Fruit fly (Drosophila melanogaster) whole organism, adult: ENCODE results near the gene yuri.

ENCODE experiments used
- CG11617 ChIP-seq: fragments of 200-800 bp; sonication (Bioruptor generic); optimal IDR thresholded peaks from 2 replicates; lab custom pipeline; 2017; ENCODE audit warnings: mild to moderate bottlenecking, missing biosample characterization, missing genetic modification reagents, missing genetic modification characterization
- CG12768 ChIP-seq: fragments of 200-800 bp; sonication (Bioruptor generic); optimal IDR thresholded peaks from 2 replicates; lab custom pipeline; 2017; ENCODE audit warnings: missing biosample characterization, missing genetic modification characterization, mild to moderate bottlenecking, moderate library complexity, missing genetic modification reagents
- CG14711 ChIP-seq: fragments of 200-800 bp; sonication (Bioruptor generic); optimal IDR thresholded peaks from 2 replicates; lab custom pipeline; 2018; ENCODE audit warnings: missing biosample characterization, mild to moderate bottlenecking, missing genetic modification characterization, moderate library complexity
- CG1620 ChIP-seq: fragments of 200-800 bp; sonication (Bioruptor generic); optimal IDR thresholded peaks from 2 replicates; lab custom pipeline; 2016; ENCODE audit warnings: missing biosample characterization, missing genetic modification characterization
- CG33017 ChIP-seq: fragments of 200-800 bp; sonication (Bioruptor generic); optimal IDR thresholded peaks from 2 replicates; lab custom pipeline; 2018; ENCODE audit warnings: missing biosample characterization, mild to moderate bottlenecking, missing genetic modification characterization, moderate library complexity
- CG5204 ChIP-seq: fragments of 200-800 bp; sonication (Bioruptor generic); optimal IDR thresholded peaks from 2 replicates; lab custom pipeline; 2016; ENCODE audit warnings: missing biosample characterization, missing genetic modification characterization
- CG7045 ChIP-seq: fragments of 200-800 bp; sonication (Bioruptor generic); optimal IDR thresholded peaks from 2 replicates; lab custom pipeline; 2017; ENCODE audit warnings: missing biosample characterization, mild to moderate bottlenecking, missing genetic modification characterization
- CG7101 ChIP-seq: fragments of 200-800 bp; sonication (Bioruptor generic); optimal IDR thresholded peaks from 2 replicates; lab custom pipeline; 2018; ENCODE audit warnings: missing biosample characterization, mild to moderate bottlenecking, missing genetic modification characterization, moderate library complexity
- Clk ChIP-seq: fragments of 200-800 bp; sonication (Bioruptor generic); optimal IDR thresholded peaks from 2 replicates; lab custom pipeline; 2017; ENCODE audit warnings: missing biosample characterization, missing genetic modification characterization
- Crg-1 ChIP-seq: fragments of 200-800 bp; sonication (Bioruptor generic); optimal IDR thresholded peaks from 2 replicates; lab custom pipeline; 2016; ENCODE audit warnings: missing biosample characterization, missing genetic modification characterization
- Hr96 ChIP-seq: fragments of 200-800 bp; sonication (Bioruptor generic); optimal IDR thresholded peaks from 2 replicates; lab custom pipeline; 2016; ENCODE audit warnings: missing biosample characterization, missing genetic modification characterization
- Mnt ChIP-seq: fragments of 200-800 bp; sonication (Bioruptor generic); optimal IDR thresholded peaks from 2 replicates; lab custom pipeline; 2016; ENCODE audit warnings: missing biosample characterization, mild to moderate bottlenecking, missing genetic modification characterization
- bab1 ChIP-seq: fragments of 200-800 bp; sonication (Bioruptor generic); optimal IDR thresholded peaks from 3 replicates; lab custom pipeline; 2019; ENCODE audit warnings: missing biosample characterization, mild to moderate bottlenecking, missing genetic modification characterization, moderate library complexity
- cic ChIP-seq: fragments of 200-800 bp; sonication (Bioruptor generic); optimal IDR thresholded peaks from 2 replicates; lab custom pipeline; 2017; ENCODE audit warnings: missing biosample characterization, mild to moderate bottlenecking, missing genetic modification characterization, moderate library complexity
- cnc ChIP-seq, 2 experiments: fragments of >200 bp; optimal IDR thresholded peaks; 2 replicates each; lab custom pipeline; 2017
- kay ChIP-seq: fragments of 200-800 bp; sonication (Bioruptor generic); peaks from one replicate; lab custom pipeline; 2016; ENCODE audit warnings: missing biosample characterization, missing genetic modification characterization, borderline replicate concordance
- ovo ChIP-seq: fragments of 200-800 bp; sonication (Bioruptor generic); optimal IDR thresholded peaks from 2 replicates; lab custom pipeline; 2016; ENCODE audit warnings: missing biosample characterization, missing genetic modification characterization
- pad ChIP-seq: fragments of 200-800 bp; sonication (Bioruptor generic); optimal IDR thresholded peaks from 3 replicates; lab custom pipeline; 2017; ENCODE audit warnings: missing biosample characterization, missing genetic modification characterization, mild to moderate bottlenecking, moderate library complexity, missing genetic modification reagents
- tj ChIP-seq: fragments of 200-800 bp; sonication (Bioruptor generic); optimal IDR thresholded peaks from 3 replicates; lab custom pipeline; 2017; ENCODE audit warnings: missing biosample characterization, mild to moderate bottlenecking, missing genetic modification characterization, moderate library complexity
- toe ChIP-seq: fragments of 200-800 bp; sonication (Bioruptor generic); optimal IDR thresholded peaks from 2 replicates; lab custom pipeline; 2016; ENCODE audit warnings: missing biosample characterization, missing genetic modification characterization

The yuri gene

DNA sequence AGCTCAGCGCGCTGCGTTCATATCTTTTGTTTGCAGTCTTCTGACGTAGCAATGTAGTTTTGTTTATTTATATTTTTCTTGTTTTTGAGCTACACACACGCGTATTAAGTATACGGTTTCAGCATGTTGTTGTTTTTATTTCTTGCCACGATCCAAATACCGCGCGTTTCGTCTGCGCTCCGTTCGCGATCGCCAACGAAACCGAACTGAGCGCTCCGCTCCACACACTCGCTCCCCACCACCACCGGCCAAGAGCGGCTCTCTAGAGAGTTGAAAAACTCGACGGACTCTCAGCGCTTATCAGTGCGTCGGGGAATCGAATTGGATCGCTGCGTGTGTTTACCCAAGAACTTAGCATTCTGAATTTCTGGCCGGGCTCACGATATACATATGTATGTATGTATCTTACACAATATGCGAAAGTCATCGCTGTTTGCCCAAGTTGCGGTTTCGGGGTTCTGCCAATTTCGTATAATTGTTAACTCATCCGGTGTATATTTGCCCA, at the start of gene yuri:
TSS of gene yuri (minus strand) at position 210 of the 505 bp plus-strand sequence.
- TF ChIP-seq CG1620 (GFP tag; lab: Kevin White, UChicago): peak; percentile 33
- TF ChIP-seq bab1 (GFP tag; lab: Kevin White, UChicago): peak; percentile 74
- TF ChIP-seq CG7045 (GFP tag; lab: Kevin White, UChicago): no peak
- TF ChIP-seq kay (GFP tag; lab: Kevin White, UChicago): no peak
- peak; percentile 0 for TF ChIP-seq CG11617
- peak; percentile 50 for TF ChIP-seq CG12768 (GFP tag; lab: Kevin White, UChicago)
- TF ChIP-seq Hr96 (GFP tag; lab: Kevin White, UChicago): peak; percentile 17
- peak; percentile 72 for TF ChIP-seq Mnt (GFP tag; lab: Kevin White, UChicago)
- no peak for TF ChIP-seq CG14711 (tag; lab: Kevin White, UChicago)
- TF ChIP-seq Clk: no peak
- TF ChIP-seq CG5204 (GFP tag; lab: Kevin White, UChicago): no peak
- TF ChIP-seq CG7101 (tag; lab: Kevin White, UChicago): peak; percentile 38
- peak in 1 of 2 experiments; percentile 5 for TF ChIP-seq cnc (optimal IDR thresholded peaks at IDR 0.05; lab: Kevin White, UChicago)
- no peak for TF ChIP-seq ovo (GFP tag; lab: Kevin White, UChicago)
- TF ChIP-seq cic (GFP tag; lab: Kevin White, UChicago): peak; percentile 73
- peak; percentile 38 for TF ChIP-seq pad (GFP tag; lab: Kevin White, UChicago)
- TF ChIP-seq Crg-1 (GFP tag; lab: Kevin White, UChicago): peak; percentile 7
- no peak for TF ChIP-seq CG33017 (tag; lab: Kevin White, UChicago)
- TF ChIP-seq tj: peak; percentile 78
- no peak for TF ChIP-seq toe

DNA sequence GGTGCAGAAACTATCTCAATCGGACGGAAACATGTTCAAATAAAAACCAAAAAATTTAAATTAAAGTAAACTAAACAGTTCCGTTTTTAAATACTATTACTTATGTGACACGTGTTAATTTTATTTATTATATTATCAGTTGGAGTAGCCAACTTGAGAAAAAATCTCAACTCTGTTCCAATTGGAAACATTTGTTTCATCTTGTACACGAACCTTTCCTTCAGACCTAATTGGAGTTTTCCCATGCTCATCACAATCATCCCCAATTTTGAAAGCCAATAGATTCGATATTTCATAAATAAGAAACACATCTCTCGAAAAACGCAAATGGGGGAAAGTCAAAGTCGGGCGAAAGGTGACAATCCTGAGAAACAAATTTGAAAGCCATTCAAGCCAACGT, 42.3 kb upstream of the yuri start:
- TF ChIP-seq CG1620 (GFP tag; lab: Kevin White, UChicago): no peak
- no peak for TF ChIP-seq ovo (GFP tag; lab: Kevin White, UChicago)
- no peak for TF ChIP-seq toe
- TF ChIP-seq CG5204 (GFP tag; lab: Kevin White, UChicago): no peak
- no peak for TF ChIP-seq Mnt (GFP tag; lab: Kevin White, UChicago)
- TF ChIP-seq kay (GFP tag; lab: Kevin White, UChicago): no peak
- no peak for TF ChIP-seq cic (GFP tag; lab: Kevin White, UChicago)
- TF ChIP-seq CG7101 (tag; lab: Kevin White, UChicago): no peak
- no peak for TF ChIP-seq bab1 (GFP tag; lab: Kevin White, UChicago)
- TF ChIP-seq CG33017 (tag; lab: Kevin White, UChicago): no peak
- no peak for TF ChIP-seq CG12768 (GFP tag; lab: Kevin White, UChicago)
- no peak for TF ChIP-seq CG7045 (GFP tag; lab: Kevin White, UChicago)
- TF ChIP-seq CG14711 (tag; lab: Kevin White, UChicago): no peak

DNA sequence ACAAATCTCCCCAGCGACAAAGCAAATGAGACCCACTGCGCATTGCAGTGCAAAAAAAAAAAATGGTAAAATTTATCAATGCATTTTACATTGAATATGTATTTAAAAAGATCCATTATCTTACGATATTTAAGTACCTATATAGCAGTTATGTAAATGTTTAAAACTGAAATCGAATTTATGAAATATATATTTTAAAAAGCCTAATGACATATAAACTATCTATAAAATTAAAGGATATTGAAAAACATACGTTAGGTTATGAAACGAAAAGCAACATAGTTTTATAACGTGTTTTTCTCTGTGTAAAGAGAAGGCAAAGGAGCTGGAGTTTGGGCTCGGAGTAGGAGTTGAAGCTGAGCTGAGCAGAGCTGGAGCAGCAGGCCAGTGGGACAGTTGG, 39.9 kb upstream of the yuri start:
- TF ChIP-seq cic (GFP tag; lab: Kevin White, UChicago): no peak
- TF ChIP-seq toe: no peak
- no peak for TF ChIP-seq Crg-1 (GFP tag; lab: Kevin White, UChicago)
- TF ChIP-seq Clk: no peak
- no peak for TF ChIP-seq Mnt (GFP tag; lab: Kevin White, UChicago)
- no peak for TF ChIP-seq CG5204 (GFP tag; lab: Kevin White, UChicago)
- no peak for TF ChIP-seq CG33017 (tag; lab: Kevin White, UChicago)
- no peak for TF ChIP-seq pad (GFP tag; lab: Kevin White, UChicago)
- no peak for TF ChIP-seq CG11617
- no peak for TF ChIP-seq CG7101 (tag; lab: Kevin White, UChicago)
- no peak for TF ChIP-seq cnc (optimal IDR thresholded peaks at IDR 0.05; lab: Kevin White, UChicago)
- no peak for TF ChIP-seq ovo (GFP tag; lab: Kevin White, UChicago)
- TF ChIP-seq CG12768 (GFP tag; lab: Kevin White, UChicago): no peak
- TF ChIP-seq Hr96 (GFP tag; lab: Kevin White, UChicago): no peak

DNA sequence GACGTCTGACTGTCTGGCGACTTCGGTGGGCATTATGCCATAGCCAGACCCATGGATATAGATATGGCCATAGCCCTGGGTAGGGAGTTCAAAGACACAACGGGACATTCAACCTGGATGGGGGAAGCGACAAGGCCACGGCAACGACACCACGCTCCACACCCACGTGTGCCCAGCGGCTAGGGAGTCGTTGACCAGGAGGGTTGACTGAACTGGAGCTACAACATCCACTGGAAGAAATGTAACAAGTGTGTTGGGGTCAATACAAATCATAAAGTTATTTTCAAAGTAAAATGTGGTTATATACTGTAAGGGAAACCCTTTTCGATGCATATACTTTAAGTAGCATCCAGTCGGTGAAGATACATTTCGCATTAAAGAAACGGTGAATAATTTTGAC, 37.3 kb upstream of the yuri start:
- TF ChIP-seq kay (GFP tag; lab: Kevin White, UChicago) (no peak), CG11617 (no peak), CG5204 (GFP tag; lab: Kevin White, UChicago) (no peak), CG12768 (GFP tag; lab: Kevin White, UChicago) (no peak)

DNA sequence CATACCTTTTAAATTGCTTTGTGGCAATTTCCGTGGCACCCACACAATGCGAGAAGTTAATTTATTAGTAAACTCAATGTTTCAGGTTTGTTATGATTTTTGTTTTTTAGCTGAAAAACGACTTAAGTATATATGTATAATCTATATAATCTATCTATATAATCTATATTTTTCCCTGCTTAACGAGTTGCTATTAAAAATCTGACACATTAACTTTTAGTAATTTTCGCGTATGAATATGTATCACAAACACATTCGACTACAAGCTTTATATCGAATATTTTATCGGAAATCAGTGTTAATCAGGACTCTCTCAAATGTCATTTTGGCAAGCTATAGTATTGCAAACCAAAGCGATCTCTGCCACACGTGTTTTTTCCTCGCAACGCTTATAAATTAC, 33.0 kb upstream of the yuri start, which contains the start of gene CG15262:
TSS of gene CG15262 (plus strand) at position 301 of the 400 bp plus-strand sequence.
- TF ChIP-seq Hr96 (GFP tag; lab: Kevin White, UChicago) (no peak), CG7045 (GFP tag; lab: Kevin White, UChicago) (no peak), CG5204 (GFP tag; lab: Kevin White, UChicago) (no peak), Crg-1 (GFP tag; lab: Kevin White, UChicago) (no peak), toe (no peak), kay (GFP tag; lab: Kevin White, UChicago) (no peak), Clk (no peak), ovo (GFP tag; lab: Kevin White, UChicago) (no peak), CG33017 (tag; lab: Kevin White, UChicago) (no peak), tj (no peak), cnc (optimal IDR thresholded peaks at IDR 0.05; lab: Kevin White, UChicago) (no peak), pad (GFP tag; lab: Kevin White, UChicago) (no peak)

DNA sequence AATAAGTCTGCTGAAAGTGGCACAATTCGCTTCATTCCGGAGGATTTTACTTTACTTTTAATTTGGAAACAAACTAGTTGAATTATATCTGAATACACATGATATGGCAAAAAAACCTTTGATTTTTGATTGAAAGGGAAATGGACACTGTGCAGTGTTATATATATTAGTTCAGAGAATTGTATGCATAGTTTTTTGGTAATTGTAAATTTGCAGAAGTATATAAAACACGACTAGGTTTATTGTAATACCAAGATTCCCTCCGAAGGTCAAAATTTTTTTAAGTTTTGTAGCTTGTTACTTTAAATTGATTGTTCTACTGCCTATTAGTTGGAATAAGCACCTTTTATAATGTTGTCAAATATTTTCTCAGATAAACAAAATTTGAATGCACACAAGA, 27.6 kb upstream of the yuri start, which contains the start of gene CG15260:
TSS of gene CG15260 (minus strand) at position 101 of the 400 bp plus-strand sequence.
- TF ChIP-seq CG7101 (tag; lab: Kevin White, UChicago) (no peak), CG12768 (GFP tag; lab: Kevin White, UChicago) (no peak), CG14711 (tag; lab: Kevin White, UChicago) (no peak), Mnt (GFP tag; lab: Kevin White, UChicago) (no peak), CG7045 (GFP tag; lab: Kevin White, UChicago) (no peak), CG33017 (tag; lab: Kevin White, UChicago) (no peak), CG11617 (no peak), toe (no peak), ovo (GFP tag; lab: Kevin White, UChicago) (no peak), pad (GFP tag; lab: Kevin White, UChicago) (no peak), cic (GFP tag; lab: Kevin White, UChicago) (no peak), CG1620 (GFP tag; lab: Kevin White, UChicago) (no peak), kay (GFP tag; lab: Kevin White, UChicago) (no peak), tj (no peak), CG5204 (GFP tag; lab: Kevin White, UChicago) (no peak), cnc (optimal IDR thresholded peaks at IDR 0.05; lab: Kevin White, UChicago) (no peak), Crg-1 (GFP tag; lab: Kevin White, UChicago) (no peak)
